Worm (Caenorhabditis elegans) whole organism, L4 larva: ENCODE measurements around the gene Y45F10C.4.
"Not testable (repeated sequence)": the region's sequence is repeated elsewhere in the genome, so short reads cannot be mapped to it uniquely, and the experiment has no call there.

Experiments
- T20F7.1 ChIP-seq: fragments of 200-800 bp; sonication (Bioruptor generic); optimal IDR thresholded peaks from 2 replicates; lab custom pipeline; 2018; ENCODE audit warnings: mild to moderate bottlenecking, missing genetic modification characterization, missing compliant biosample characterization
- T26A8.4 ChIP-seq: fragments of 200-800 bp; sonication (Bioruptor generic); IDR thresholded peaks from 2 replicates; pipeline ENCODE4 v1.3.6; 2022; ENCODE audit warnings: missing genetic modification characterization, missing compliant biosample characterization
- ZK546.5 ChIP-seq, 2 experiments: sonication (generic microtip); optimal IDR thresholded peaks; 2 replicates each; lab custom pipeline; 2017; ENCODE audit warnings: missing biosample characterization in 2 of 2, missing genetic modification characterization in 2 of 2
- egl-27 ChIP-seq: sonication (generic microtip); optimal IDR thresholded peaks from 3 replicates; lab custom pipeline; 2017; ENCODE audit warnings: missing biosample characterization, missing genetic modification reagents, missing genetic modification characterization
- fkh-10 ChIP-seq: fragments of 150-350 bp; optimal IDR thresholded peaks from 2 replicates; lab custom pipeline; 2014; ENCODE audit warnings: missing biosample characterization, missing genetic modification reagents, missing genetic modification characterization
- jun-1 ChIP-seq: fragments of 150-350 bp; optimal IDR thresholded peaks from 2 replicates; lab custom pipeline; 2014; ENCODE audit warnings: missing biosample characterization, missing genetic modification reagents, missing genetic modification characterization
- lsy-2 ChIP-seq, 2 experiments: fragments of 150-350 bp in 1 of 2; sonication (generic microtip) in 1 of 2; optimal IDR thresholded peaks; 2 replicates each; lab custom pipeline; 2014 to 2017; ENCODE audit warnings: missing biosample characterization in 2 of 2, missing genetic modification characterization in 2 of 2
- nhr-10 ChIP-seq: fragments of 150-350 bp; optimal IDR thresholded peaks from 2 replicates; lab custom pipeline; 2014; ENCODE audit warnings: missing biosample characterization, missing genetic modification characterization
- nhr-237 ChIP-seq: sonication (generic microtip); optimal IDR thresholded peaks from 2 replicates; lab custom pipeline; 2017; ENCODE audit warnings: missing biosample characterization, missing genetic modification characterization
- nhr-76 ChIP-seq: fragments of 150-350 bp; optimal IDR thresholded peaks from 2 replicates; lab custom pipeline; 2014; ENCODE audit warnings: missing biosample characterization, missing genetic modification characterization
- nhr-77 ChIP-seq: fragments of 150-350 bp; optimal IDR thresholded peaks from 2 replicates; lab custom pipeline; 2014; ENCODE audit warnings: missing biosample characterization, missing genetic modification characterization
- tra-1 ChIP-seq: fragments of 200-800 bp; sonication (Bioruptor generic); IDR thresholded peaks from 2 replicates; pipeline ENCODE4 v1.3.6; 2022; ENCODE audit warnings: missing genetic modification reagents, missing genetic modification characterization, missing compliant biosample characterization
- unc-39 ChIP-seq: sonication (generic microtip); optimal IDR thresholded peaks from 2 replicates; lab custom pipeline; 2017; ENCODE audit warnings: missing biosample characterization, missing genetic modification characterization
- vab-7 ChIP-seq: fragments of 200-800 bp; sonication (Bioruptor generic); IDR thresholded peaks from 2 replicates; pipeline ENCODE4 v1.3.6; 2022; ENCODE audit warnings: missing genetic modification reagents, missing genetic modification characterization, missing compliant biosample characterization

ce11 chrIV:13667975-13668374, 4.0 kb upstream of the Y45F10C.4 start:
- not testable (repeated sequence) for TF ChIP-seq nhr-10; lsy-2 (tag; optimal IDR thresholded peaks at IDR 0.05; lab: Kevin White, UChicago); T26A8.4 (GFP tag; lab: Robert Waterston, UW); egl-27 (tag; lab: Kevin White, UChicago); nhr-76 (tag; lab: Kevin White, UChicago); fkh-10 (GFP tag; lab: Kevin White, UChicago); tra-1 (GFP tag; lab: Robert Waterston, UW); vab-7 (GFP tag; lab: Robert Waterston, UW); ZK546.5 (tag; optimal IDR thresholded peaks at IDR 0.05; lab: Kevin White, UChicago); jun-1; T20F7.1 (GFP tag; lab: Kevin White, UChicago); nhr-237 (tag; lab: Kevin White, UChicago); nhr-77 (tag; lab: Kevin White, UChicago); unc-39 (tag; lab: Kevin White, UChicago)
